Fruit fly (Drosophila melanogaster): Measurements from ENCODE around the gene CG32266.
A peak's percentile ranks its signal among the peaks of the same experiment; 100 is the strongest.

Gene CG32266

dm6 chr3L:3824790-3825484 lies 34.3 kb downstream of the CG32266 start, which contains the start of gene Rdh (continued):
- TF ChIP-seq pzg (GFP tag; optimal IDR thresholded peaks at IDR 0.05) = no peak
- peak; percentile 12 to 55 for TF ChIP-seq chif (GFP tag; optimal IDR thresholded peaks at IDR 0.05)
- peak; percentile 87 for TF ChIP-seq Atf6 (GFP tag; IDR thresholded peaks at IDR 0.05)
- TF ChIP-seq CG5180 (GFP tag; optimal IDR thresholded peaks at IDR 0.05) = peak; percentile 73
- peak; percentile 48 for TF ChIP-seq bab2 (GFP tag; optimal IDR thresholded peaks at IDR 0.05)
- TF ChIP-seq vnd (GFP tag; IDR thresholded peaks at IDR 0.05; ENCODE audit: partially characterized antibody) = no peak
- no peak for TF ChIP-seq D (optimal IDR thresholded peaks at IDR 0.05)
- peak; percentile 84 for TF ChIP-seq D (GFP tag; optimal IDR thresholded peaks at IDR 0.05)
- peak; percentile 41 for TF ChIP-seq CG6654 (GFP tag; optimal IDR thresholded peaks at IDR 0.05)
- TF ChIP-seq cg (GFP tag; optimal IDR thresholded peaks at IDR 0.05) = peak; percentile 28
- peak; percentile 53 for TF ChIP-seq trh (GFP tag; optimal IDR thresholded peaks at IDR 0.05)
- no peak for TF ChIP-seq Rx (GFP tag; IDR thresholded peaks at IDR 0.05)
- TF ChIP-seq HHEX (GFP tag; optimal IDR thresholded peaks at IDR 0.05) = peak; percentile 84
- TF ChIP-seq CG10321 (GFP tag; IDR thresholded peaks at IDR 0.05) = no peak
- peak; percentile 83 for TF ChIP-seq CG30403 (GFP tag; optimal IDR thresholded peaks at IDR 0.05)
- TF ChIP-seq CG1792 (GFP tag; optimal IDR thresholded peaks at IDR 0.05) = peak; percentile 2
- no peak for TF ChIP-seq CG4617 (GFP tag; optimal IDR thresholded peaks at IDR 0.05; ENCODE audit: borderline replicate concordance)
- TF ChIP-seq CG32772 (GFP tag; IDR thresholded peaks at IDR 0.05) = no peak
- peak; percentile 87 for TF ChIP-seq Fer3 (tag; optimal IDR thresholded peaks at IDR 0.05)
- TF ChIP-seq CG12155 (GFP tag; optimal IDR thresholded peaks at IDR 0.05) = peak; percentile 58
- TF ChIP-seq prd (optimal IDR thresholded peaks at IDR 0.05) = no peak
- TF ChIP-seq prd (GFP tag; IDR thresholded peaks at IDR 0.05) = peak; percentile 79
- TF ChIP-seq zf30C (GFP tag; optimal IDR thresholded peaks at IDR 0.05) = peak; percentile 94
- no peak for TF ChIP-seq ro (GFP tag; IDR thresholded peaks at IDR 0.05)
- no peak for TF ChIP-seq CG17802 (tag; optimal IDR thresholded peaks at IDR 0.05)
- TF ChIP-seq Kr (GFP tag; optimal IDR thresholded peaks at IDR 0.05) = no peak
- TF ChIP-seq CG4854 (GFP tag; optimal IDR thresholded peaks at IDR 0.05) = peak; percentile 21
- TF ChIP-seq Dp (GFP tag; optimal IDR thresholded peaks at IDR 0.05) = no peak
- TF ChIP-seq B-H1 (GFP tag; IDR thresholded peaks at IDR 0.05) = peak; percentile 43; the same call in 2 of the 3 replicates
- TF ChIP-seq CG8290 (GFP tag; optimal IDR thresholded peaks at IDR 0.05) = no peak
- TF ChIP-seq CG8290 (tag; optimal IDR thresholded peaks at IDR 0.05) = no peak
- TF ChIP-seq Dad (GFP tag; optimal IDR thresholded peaks at IDR 0.05) = peak; percentile 21
- TF ChIP-seq kni (GFP tag; optimal IDR thresholded peaks at IDR 0.05) = peak; percentile 61
- peak; percentile 57 for TF ChIP-seq run (tag; optimal IDR thresholded peaks at IDR 0.05)
- peak; percentile 48 for TF ChIP-seq Chrac-16 (GFP tag; optimal IDR thresholded peaks at IDR 0.05)
- TF ChIP-seq CG3407 (GFP tag; optimal IDR thresholded peaks at IDR 0.05) = peak; percentile 56
- no peak for TF ChIP-seq CG9876 (GFP tag; optimal IDR thresholded peaks at IDR 0.05)
- TF ChIP-seq CG10209 (GFP tag; optimal IDR thresholded peaks at IDR 0.05) = peak; percentile 83
- 0 out of 2 replicates have a peak, but pooled peaks have one; percentile 12 for TF ChIP-seq ap (GFP tag; IDR thresholded peaks at IDR 0.05)
- peak; percentile 75 for TF ChIP-seq ind (GFP tag; optimal IDR thresholded peaks at IDR 0.05)
- peak; percentile 23 for TF ChIP-seq CTCF (GFP tag; optimal IDR thresholded peaks at IDR 0.05)
- peak; percentile 88 for TF ChIP-seq CG10543 (GFP tag; optimal IDR thresholded peaks at IDR 0.05)
- no peak for TF ChIP-seq CG12236 (GFP tag; optimal IDR thresholded peaks at IDR 0.05)
- TF ChIP-seq CG6689 (GFP tag; IDR thresholded peaks at IDR 0.05) = peak; percentile 63; the same call in 1 of the 2 replicates
- peak; percentile 22 for TF ChIP-seq vfl (GFP tag; optimal IDR thresholded peaks at IDR 0.05)
- TF ChIP-seq CG33557 (GFP tag; optimal IDR thresholded peaks at IDR 0.05) = peak; percentile 69
- peak; percentile 96 for TF ChIP-seq CG18599 (GFP tag; optimal IDR thresholded peaks at IDR 0.05)
- TF ChIP-seq Oaz (GFP tag; IDR thresholded peaks at IDR 0.05) = peak; percentile 31; the same call in 1 of the 2 replicates
- TF ChIP-seq CG11696 (GFP tag; IDR thresholded peaks at IDR 0.05) = 0 out of 2 replicates have a peak, but pooled peaks have one; percentile 8
- no peak for TF ChIP-seq hbn (GFP tag; IDR thresholded peaks at IDR 0.05; ENCODE audit: partially characterized antibody)
- TF ChIP-seq so (GFP tag; IDR thresholded peaks at IDR 0.05) = peak; percentile 70; the same call in 1 of the 3 replicates

Measured in whole organism, embryonic.